Fruit fly (Drosophila melanogaster) whole organism, prepupa: ENCODE measurements around the gene CG3342.
"Not testable (repeated sequence)": the region's sequence is repeated elsewhere in the genome, so short reads cannot be mapped to it uniquely, and the experiment has no call there.

Source experiments
- CG11762 ChIP-seq: fragments of 200-800 bp; sonication (Bioruptor generic); optimal IDR thresholded peaks from 3 replicates; lab custom pipeline; 2016; ENCODE audit warnings: missing biosample characterization, missing genetic modification characterization; ENCODE audit not compliant: insufficient read depth
- CG31627 ChIP-seq: fragments of 200-800 bp; sonication (Bioruptor generic); optimal IDR thresholded peaks from 3 replicates; lab custom pipeline; 2016; ENCODE audit warnings: missing biosample characterization, missing genetic modification characterization
- Eip93F ChIP-seq: fragments of 200-800 bp; sonication (Bioruptor generic); optimal IDR thresholded peaks from 2 replicates; lab custom pipeline; 2016; ENCODE audit warnings: missing biosample characterization, mild to moderate bottlenecking, missing genetic modification characterization
- Gug ChIP-seq: fragments of 200-800 bp; sonication (Bioruptor generic); IDR thresholded peaks from 2 replicates; pipeline ENCODE4 v1.3.6; 2022; ENCODE audit warnings: missing biosample characterization, missing genetic modification characterization
- Hr4 ChIP-seq: fragments of 200-800 bp; sonication (Bioruptor generic); optimal IDR thresholded peaks from 3 replicates; lab custom pipeline; 2016; ENCODE audit warnings: missing biosample characterization, missing genetic modification characterization
- Sox14 ChIP-seq: fragments of 200-800 bp; sonication (Bioruptor generic); optimal IDR thresholded peaks from 3 replicates; lab custom pipeline; 2016; ENCODE audit warnings: missing biosample characterization, missing genetic modification characterization
- Sox15 ChIP-seq: fragments of 200-800 bp; sonication (Bioruptor generic); optimal IDR thresholded peaks from 3 replicates; lab custom pipeline; 2016; ENCODE audit warnings: missing biosample characterization, missing genetic modification characterization
- lz ChIP-seq: fragments of 200-800 bp; sonication (Bioruptor generic); optimal IDR thresholded peaks from 3 replicates; lab custom pipeline; 2016; ENCODE audit warnings: missing biosample characterization, missing genetic modification characterization
- salr ChIP-seq, 2 experiments: fragments of 200-800 bp; sonication (Bioruptor generic); optimal IDR thresholded peaks; 3 replicates each; lab custom pipeline; 2016 to 2018; ENCODE audit warnings: missing biosample characterization in 2 of 2, missing genetic modification characterization in 2 of 2, mild to moderate bottlenecking in 1 of 2
- vri ChIP-seq: fragments of 200-800 bp; sonication (Bioruptor generic); optimal IDR thresholded peaks from 3 replicates; lab custom pipeline; 2016; ENCODE audit warnings: missing biosample characterization, mild to moderate bottlenecking, missing genetic modification characterization

DNA sequence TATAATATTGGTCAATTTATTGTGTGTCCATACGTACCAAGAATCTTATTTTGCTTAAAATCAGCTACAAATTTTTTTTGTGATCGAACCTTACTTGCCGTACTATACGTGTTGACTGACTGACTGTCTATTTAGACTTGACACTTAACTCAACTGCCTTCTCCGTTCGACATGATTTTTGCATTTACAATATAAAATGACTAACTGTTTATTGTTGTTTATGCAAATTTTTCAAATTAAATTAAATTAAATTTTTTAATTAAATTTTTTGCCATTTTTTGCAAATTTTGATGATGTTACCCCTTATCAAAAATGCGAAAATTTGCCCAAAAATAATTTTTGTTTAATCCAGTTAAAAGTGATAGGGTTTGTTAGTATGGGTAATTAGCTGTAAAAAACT lies 48.9 kb downstream of the CG3342 start, which contains the start of gene CG33665:
- TF ChIP-seq Gug; lz; Hr4 (GFP tag; lab: Kevin White, UChicago); salr (GFP tag; optimal IDR thresholded peaks at IDR 0.05; lab: Kevin White, UChicago); Eip93F; Sox14; CG11762 (GFP tag; lab: Kevin White, UChicago); vri (GFP tag; lab: Kevin White, UChicago); CG31627 (GFP tag; lab: Kevin White, UChicago); Sox15 (GFP tag; lab: Kevin White, UChicago): not testable (repeated sequence)
